Fruit fly (Drosophila melanogaster): ENCODE measurements around the gene CG14384.

CG14384 gene

DNA sequence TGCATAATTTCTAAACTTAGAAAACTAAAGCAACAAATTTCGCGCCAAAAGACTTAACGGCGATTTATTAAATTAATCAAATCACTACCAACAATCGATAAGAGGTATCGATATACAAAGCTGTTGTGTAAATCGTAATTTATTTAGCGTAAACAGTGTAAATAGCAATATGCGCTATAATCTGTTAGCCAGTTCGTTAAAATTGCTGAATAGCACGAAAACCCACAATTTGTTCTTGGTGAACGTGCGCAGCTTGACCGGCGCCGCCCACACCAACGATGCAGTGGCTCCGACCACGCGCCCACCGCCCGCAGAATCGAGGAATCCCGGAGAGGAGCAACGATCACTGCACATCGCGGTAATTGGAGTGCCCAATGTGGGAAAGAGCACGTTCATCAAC, 28.0 kb upstream of the CG14384 start, which contains the start of gene CG7488:
CG7488 (plus strand) TSS at position 99 of the 400 bp plus-strand sequence.
- TF ChIP-seq usp (GFP tag; optimal IDR thresholded peaks at IDR 0.05) (no peak), CG8478 (optimal IDR thresholded peaks at IDR 0.05) (no peak), EcR (GFP tag; optimal IDR thresholded peaks at IDR 0.05) (no peak), Dll (optimal IDR thresholded peaks at IDR 0.05) (no peak), pan (optimal IDR thresholded peaks at IDR 0.05) (no peak), psq (optimal IDR thresholded peaks at IDR 0.05) (no peak)

DNA sequence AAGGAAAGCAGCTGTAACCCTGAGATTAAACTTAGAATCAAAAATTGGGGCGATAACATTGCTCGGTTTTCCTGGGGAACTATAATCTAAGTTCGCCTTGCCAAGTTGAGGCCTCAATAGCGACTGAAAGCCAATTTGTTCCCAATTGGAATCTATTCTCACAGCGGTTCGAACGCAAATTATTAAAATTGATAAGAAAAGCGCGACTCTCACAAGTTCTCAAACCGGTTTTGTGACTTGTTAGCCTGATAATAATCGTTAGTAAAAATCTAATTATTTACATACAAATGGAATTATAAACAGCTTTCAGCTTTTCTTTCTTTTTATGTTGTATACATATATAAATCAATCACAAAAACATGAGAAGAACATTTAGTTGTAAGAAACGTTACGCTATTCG, 27.5 kb upstream of the CG14384 start, which contains the start of gene yellow-f2:
yellow-f2 (minus strand) TSS at position 101 of the 400 bp plus-strand sequence.
- TF ChIP-seq CG8478 (optimal IDR thresholded peaks at IDR 0.05) (no peak), psq (optimal IDR thresholded peaks at IDR 0.05) (no peak), Dll (optimal IDR thresholded peaks at IDR 0.05) (no peak)

- TF ChIP-seq pan (optimal IDR thresholded peaks at IDR 0.05) (no peak), psq (optimal IDR thresholded peaks at IDR 0.05) (no peak), EcR (GFP tag; optimal IDR thresholded peaks at IDR 0.05) (no peak), CG8478 (optimal IDR thresholded peaks at IDR 0.05) (no peak), Dll (optimal IDR thresholded peaks at IDR 0.05) (no peak), usp (GFP tag; optimal IDR thresholded peaks at IDR 0.05) (no peak)
Observed at dm6 chr3R:12993018-12993417, 25.5 kb upstream of the CG14384 start, which contains the start of gene yellow-f. yellow-f (minus strand) TSS chr3R:12993201.

DNA sequence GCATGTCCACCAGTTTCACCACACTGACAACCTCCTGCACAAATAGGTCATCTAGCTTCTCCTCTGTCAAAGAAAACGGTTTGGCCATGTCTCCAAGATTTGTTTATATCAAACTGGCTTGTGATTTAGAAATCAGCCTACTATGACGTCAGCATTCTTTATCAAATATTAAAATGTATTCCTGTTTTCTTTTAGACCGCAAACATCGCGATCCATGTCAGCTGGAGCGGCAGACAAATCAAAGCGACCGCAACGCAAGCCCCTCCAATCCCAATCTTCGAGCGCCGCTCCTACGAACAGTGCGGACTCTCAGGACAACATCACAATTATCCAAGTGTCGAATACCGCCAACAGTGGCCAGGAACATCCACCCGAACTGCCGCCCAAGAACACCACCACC, 20.9 kb upstream of the CG14384 start, which contains the start of gene CG14383:
CG14383 (minus strand) TSS at position 101 of the 400 bp plus-strand sequence.
- TF ChIP-seq pan (optimal IDR thresholded peaks at IDR 0.05): no peak
- no peak for TF ChIP-seq usp (GFP tag; optimal IDR thresholded peaks at IDR 0.05)
- TF ChIP-seq CG8478 (optimal IDR thresholded peaks at IDR 0.05): no peak
- TF ChIP-seq EcR (GFP tag; optimal IDR thresholded peaks at IDR 0.05): no peak
- no peak for TF ChIP-seq Dll (optimal IDR thresholded peaks at IDR 0.05)
- no peak for TF ChIP-seq psq (optimal IDR thresholded peaks at IDR 0.05)

DNA sequence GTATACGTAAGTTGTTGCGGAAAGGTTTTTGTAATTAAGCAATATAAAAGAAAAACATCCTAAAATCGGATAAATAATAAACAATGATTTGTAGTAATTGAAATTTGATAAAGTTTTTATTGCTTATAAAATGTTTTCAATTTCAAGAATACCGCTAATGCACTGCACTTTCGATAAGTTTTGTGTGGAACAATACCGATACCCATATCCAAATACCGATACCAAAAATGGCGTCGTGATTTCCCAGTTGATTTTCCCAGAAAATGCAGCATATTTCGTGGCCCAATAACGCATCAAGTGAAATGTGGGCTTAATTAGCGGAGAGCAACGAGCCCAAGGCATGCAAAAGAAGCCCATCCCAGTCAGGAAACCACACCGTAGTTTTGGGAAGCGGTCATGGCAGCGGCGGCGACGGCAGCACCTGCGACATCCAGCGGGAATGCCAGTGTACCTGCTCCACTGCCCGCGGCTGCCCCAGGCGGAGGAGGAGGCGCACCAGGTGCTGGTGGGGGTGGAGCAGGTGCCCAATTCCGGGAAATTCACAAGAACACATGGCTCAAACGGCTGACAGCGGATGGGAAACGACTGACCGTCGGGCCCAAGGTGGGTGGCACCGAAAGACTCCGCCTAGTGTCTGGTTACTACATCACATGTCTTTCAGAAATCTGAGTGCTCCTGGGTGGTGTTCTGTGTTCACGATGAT, 18.5 kb upstream of the CG14384 start, which contains the start of gene CG31342:
CG31342 (plus strand) TSS at position 214 of the 703 bp plus-strand sequence.
- TF ChIP-seq psq (optimal IDR thresholded peaks at IDR 0.05) (no peak), CG8478 (optimal IDR thresholded peaks at IDR 0.05) (no peak), Dll (optimal IDR thresholded peaks at IDR 0.05) (no peak), EcR (GFP tag; optimal IDR thresholded peaks at IDR 0.05) (no peak), pan (optimal IDR thresholded peaks at IDR 0.05) (no peak), usp (GFP tag; optimal IDR thresholded peaks at IDR 0.05) (no peak)

DNA sequence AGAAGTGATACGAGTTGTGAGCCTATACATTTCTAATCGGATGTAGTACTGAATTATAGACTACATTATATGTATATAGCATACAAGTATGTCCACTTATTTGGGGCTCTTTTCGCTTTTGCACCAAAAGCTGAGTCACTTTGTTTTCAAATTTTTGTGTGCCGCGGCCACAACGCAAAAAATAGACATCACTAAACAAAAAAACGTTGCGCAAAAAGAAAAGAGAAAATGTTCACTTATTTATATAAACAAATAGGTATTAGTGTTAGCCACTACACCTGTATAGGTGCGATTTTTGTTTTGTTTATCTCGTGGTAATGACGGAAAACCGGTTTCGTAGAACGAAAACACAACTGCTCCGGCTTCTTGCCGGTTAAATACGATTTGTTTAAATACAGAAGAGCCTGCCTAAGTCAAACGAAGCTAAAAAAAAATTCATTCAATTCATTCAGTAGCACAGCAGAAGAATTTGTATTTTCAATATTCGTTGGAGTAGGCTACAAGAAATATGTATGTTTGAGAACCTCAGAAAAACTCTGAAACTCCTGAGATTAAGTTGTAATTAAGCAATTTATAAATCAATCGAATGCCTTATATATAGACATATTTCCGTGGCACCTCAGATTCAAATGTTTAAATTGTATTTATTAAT, 15.6 kb upstream of the CG14384 start:
- TF ChIP-seq EcR (GFP tag; optimal IDR thresholded peaks at IDR 0.05) (no peak), pan (optimal IDR thresholded peaks at IDR 0.05) (peak; percentile 14)

dm6 chr3R:12982167-12982981, 14.9 kb upstream of the CG14384 start:
- TF ChIP-seq EcR (GFP tag; optimal IDR thresholded peaks at IDR 0.05) (no peak), psq (optimal IDR thresholded peaks at IDR 0.05) (no peak), pan (optimal IDR thresholded peaks at IDR 0.05) (no peak), Dll (optimal IDR thresholded peaks at IDR 0.05) (no peak), CG8478 (optimal IDR thresholded peaks at IDR 0.05) (peak; percentile 5), usp (GFP tag; optimal IDR thresholded peaks at IDR 0.05) (no peak)

DNA sequence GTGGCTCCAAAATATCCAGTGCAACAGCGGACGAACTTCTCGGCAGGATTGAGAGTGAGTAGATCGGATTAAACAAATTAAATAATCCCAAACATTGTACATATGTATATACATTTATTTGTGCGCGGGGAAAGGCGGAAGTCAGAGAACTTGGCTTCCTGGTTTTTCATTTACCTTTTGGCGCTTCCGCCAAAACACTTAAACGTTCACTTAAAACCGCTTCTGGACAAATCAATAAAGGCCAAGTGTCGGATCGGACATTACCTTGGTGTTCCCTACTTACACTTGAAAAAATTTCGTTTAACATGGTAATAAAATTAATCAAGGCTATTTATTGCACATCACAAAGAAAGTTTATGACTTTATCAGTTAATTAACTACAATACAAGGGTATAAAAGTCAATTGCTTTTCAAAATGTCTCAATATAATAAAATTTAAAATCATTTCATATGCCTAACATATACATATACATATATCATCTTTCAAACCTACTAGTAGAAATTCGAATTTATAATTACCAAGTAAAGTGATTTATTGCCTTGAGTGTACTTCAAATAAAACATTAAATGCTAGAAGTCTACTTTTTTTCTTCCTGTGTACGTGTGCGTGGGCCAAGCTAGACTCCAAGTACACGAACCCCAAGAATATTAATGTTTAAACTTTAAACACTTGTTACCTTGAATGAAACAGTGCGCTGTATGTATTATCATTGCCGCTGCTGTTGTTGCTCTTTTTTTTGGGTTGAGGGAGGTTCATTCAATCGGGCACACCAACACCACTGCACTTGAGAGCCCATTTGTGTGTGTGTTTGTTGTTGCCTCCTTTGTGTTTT, 14.0 kb upstream of the CG14384 start:
- TF ChIP-seq psq (optimal IDR thresholded peaks at IDR 0.05) (no peak), pan (optimal IDR thresholded peaks at IDR 0.05) (no peak), usp (GFP tag; optimal IDR thresholded peaks at IDR 0.05) (no peak), CG8478 (optimal IDR thresholded peaks at IDR 0.05) (no peak), EcR (GFP tag; optimal IDR thresholded peaks at IDR 0.05) (peak; percentile 35 to 64)

DNA sequence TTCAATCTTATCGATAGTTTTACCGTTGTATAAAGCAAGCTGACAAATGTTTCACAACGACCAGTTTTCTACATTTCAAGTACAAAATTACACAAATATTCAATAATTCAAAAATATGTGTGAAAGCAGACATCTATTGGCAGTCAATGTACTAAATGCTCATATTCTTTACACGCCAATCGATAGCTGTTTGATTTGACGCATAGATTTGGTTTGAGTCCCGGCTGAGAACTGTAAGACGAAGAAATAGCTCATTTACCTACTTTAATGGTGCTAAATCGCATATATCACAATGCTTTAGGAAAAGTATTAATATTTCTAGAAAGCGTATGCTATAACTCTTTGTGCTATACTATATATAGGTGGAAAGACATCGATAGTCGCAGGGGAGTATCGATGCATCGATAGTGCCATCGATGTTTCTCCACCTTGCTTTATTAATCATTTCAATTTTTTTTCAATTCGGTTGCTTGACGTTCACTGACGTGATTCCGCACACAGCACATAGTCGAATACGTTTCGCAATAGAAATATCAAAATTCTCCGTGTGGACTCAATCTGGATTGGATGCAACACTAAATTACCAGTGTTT, 13.2 kb upstream of the CG14384 start, which contains the start of gene Paip2:
Paip2 (plus strand) TSS at position 165 of the 592 bp plus-strand sequence.
- TF ChIP-seq CG8478 (optimal IDR thresholded peaks at IDR 0.05): no peak
- TF ChIP-seq pan (optimal IDR thresholded peaks at IDR 0.05): no peak
- no peak for TF ChIP-seq Dll (optimal IDR thresholded peaks at IDR 0.05)
- TF ChIP-seq usp (GFP tag; optimal IDR thresholded peaks at IDR 0.05): no peak
- no peak for TF ChIP-seq psq (optimal IDR thresholded peaks at IDR 0.05)
- TF ChIP-seq EcR (GFP tag; optimal IDR thresholded peaks at IDR 0.05): no peak

dm6 chr3R:12977371-12978050, 10.0 kb upstream of the CG14384 start, which contains the start of the genes CG7381 and CG7091:
CG7381 (minus strand) TSS chr3R:12977471.
CG7091 (plus strand) TSS chr3R:12978000.
- TF ChIP-seq Dll (optimal IDR thresholded peaks at IDR 0.05): no peak
- TF ChIP-seq usp (GFP tag; optimal IDR thresholded peaks at IDR 0.05): no peak
- TF ChIP-seq pan (optimal IDR thresholded peaks at IDR 0.05): no peak
- no peak for TF ChIP-seq CG8478 (optimal IDR thresholded peaks at IDR 0.05)
- no peak for TF ChIP-seq EcR (GFP tag; optimal IDR thresholded peaks at IDR 0.05)
- TF ChIP-seq psq (optimal IDR thresholded peaks at IDR 0.05): no peak

All from whole organism.